Worm (Caenorhabditis elegans): ENCODE data around the gene lin-29.

Gene lin-29

DNA sequence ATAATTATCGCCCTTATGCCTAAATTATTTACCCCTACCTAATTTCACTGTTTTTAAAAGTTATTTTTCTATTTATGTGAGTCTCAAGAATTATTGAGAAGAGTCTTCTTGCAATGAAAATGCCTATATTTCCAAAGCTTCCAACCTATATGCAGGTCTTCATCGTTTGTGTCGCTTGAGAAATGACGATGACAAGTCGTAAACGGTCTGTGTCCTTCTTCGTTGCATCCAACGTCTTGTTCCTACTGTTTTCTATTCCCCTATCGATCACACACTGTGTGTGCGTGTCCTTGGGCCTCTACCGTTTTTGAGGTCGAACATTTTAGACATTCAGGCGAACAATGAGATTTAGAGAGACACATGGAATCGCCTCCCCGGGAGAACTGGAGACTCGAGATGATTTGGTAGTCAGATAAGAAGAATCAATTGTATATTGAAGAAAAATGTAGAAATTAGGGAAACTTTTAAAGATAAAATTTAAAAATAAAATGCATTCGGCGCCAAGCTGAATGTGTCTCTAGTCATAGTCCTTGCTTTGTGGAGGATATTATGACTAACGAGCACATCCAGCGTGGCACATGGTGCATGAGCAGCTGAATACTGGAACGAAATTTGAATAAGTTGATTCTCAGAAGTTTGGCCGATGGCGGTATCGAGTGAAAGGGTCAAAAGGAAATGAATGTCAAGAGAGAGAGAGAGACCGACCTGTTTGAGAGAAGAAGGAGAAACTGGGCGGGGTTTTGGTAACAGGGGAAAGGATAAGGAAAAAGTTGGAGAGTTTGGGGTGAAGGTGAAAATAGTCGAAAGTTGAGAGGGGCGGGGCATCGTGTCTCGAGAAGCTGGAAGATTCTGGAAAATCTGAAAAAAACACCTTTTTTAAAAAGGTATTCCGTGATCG, 54.4 kb downstream of the lin-29 start (continued):
- TF ChIP-seq ztf-28 (GFP tag; IDR thresholded peaks at IDR 0.05): no peak
- peak; percentile 39; the same call in 1 of the 2 replicates for TF ChIP-seq dox-1 (GFP tag; IDR thresholded peaks at IDR 0.05)
- peak; percentile 65 for TF ChIP-seq nhr-27 (tag; optimal IDR thresholded peaks at IDR 0.05)
- peak; percentile 50 for TF ChIP-seq die-1 (tag; optimal IDR thresholded peaks at IDR 0.05)
- TF ChIP-seq B0261.1 (tag; optimal IDR thresholded peaks at IDR 0.05): no peak
- no peak for TF ChIP-seq somi-1 (GFP tag; optimal IDR thresholded peaks at IDR 0.05)
- TF ChIP-seq nhr-90 (tag; optimal IDR thresholded peaks at IDR 0.05): peak; percentile 23
- no peak for TF ChIP-seq B0035.1 (tag; optimal IDR thresholded peaks at IDR 0.05)
- TF ChIP-seq ceh-100 (GFP tag; IDR thresholded peaks at IDR 0.05): peak; percentile 70
- peak; percentile 21; the same call in 1 of the 2 replicates for TF ChIP-seq mcd-1 (GFP tag; IDR thresholded peaks at IDR 0.05)
- TF ChIP-seq chd-7 (tag; optimal IDR thresholded peaks at IDR 0.05): peak; percentile 77
- TF ChIP-seq T07F8.4 (tag; optimal IDR thresholded peaks at IDR 0.05): no peak
- TF ChIP-seq bed-1 (GFP tag; IDR thresholded peaks at IDR 0.05): no peak
- TF ChIP-seq sdz-38 (tag; optimal IDR thresholded peaks at IDR 0.05): no peak
- peak; percentile 85 for TF ChIP-seq nfyb-1 (GFP tag; IDR thresholded peaks at IDR 0.05)

DNA sequence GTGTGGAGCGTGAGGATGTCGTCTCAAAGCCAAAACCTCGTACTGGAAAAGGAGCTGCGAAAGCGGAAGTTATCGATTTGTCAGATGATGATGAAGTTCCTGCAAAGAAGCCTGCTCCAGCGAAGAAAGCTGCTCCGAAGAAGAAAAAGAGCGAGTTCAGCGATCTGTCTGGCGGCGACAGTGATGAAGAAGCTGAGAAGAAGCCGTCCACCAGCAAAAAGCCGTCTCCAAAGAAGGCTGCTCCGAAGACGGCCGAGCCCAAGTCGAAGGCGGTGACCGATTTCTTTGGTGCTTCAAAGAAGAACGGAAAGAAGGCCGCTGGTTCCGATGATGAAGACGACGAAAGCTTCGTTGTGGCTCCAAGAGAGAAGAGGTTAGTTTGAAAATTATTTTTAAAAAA, 55.4 kb downstream of the lin-29 start:
- no peak for TF ChIP-seq attf-6 (GFP tag; IDR thresholded peaks at IDR 0.05)
- TF ChIP-seq egrh-3 (GFP tag; IDR thresholded peaks at IDR 0.05): peak; percentile 67
- TF ChIP-seq zfh-2 (GFP tag; conservative IDR thresholded peaks at IDR 0.05): peak; percentile 80

DNA sequence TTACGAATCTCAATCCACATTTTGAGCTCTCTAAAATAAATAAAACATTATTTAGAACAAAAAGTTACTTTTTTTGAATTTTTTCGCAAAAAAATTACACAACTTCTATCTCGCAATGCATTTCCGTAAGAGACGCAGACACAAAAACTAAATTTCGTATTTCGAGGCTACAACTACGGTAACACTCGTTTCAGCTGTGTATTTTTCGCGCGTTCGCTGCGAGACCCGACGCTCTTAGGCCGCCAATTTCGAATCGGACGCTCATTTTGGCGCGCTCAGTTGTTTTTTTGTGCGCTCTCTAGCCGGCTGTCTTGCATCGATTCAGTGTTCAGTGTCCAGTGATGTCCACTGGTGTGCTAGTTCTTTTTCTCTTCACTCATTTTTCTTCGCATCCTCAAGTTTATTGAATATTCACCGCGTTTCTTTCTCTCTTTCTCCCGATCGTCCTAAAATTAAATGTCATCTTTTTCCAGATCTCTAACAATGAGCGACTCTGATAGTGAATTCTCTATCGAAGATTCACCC, 60.4 kb downstream of the lin-29 start, which contains the start of the genes npp-3 and top-2:
TSS of gene npp-3 (minus strand) at position 115 of the 525 bp plus-strand sequence.
TSS of gene top-2 (plus strand) at position 475 of the 525 bp plus-strand sequence.
- TF ChIP-seq snpc-1.1 (tag; optimal IDR thresholded peaks at IDR 0.05; ENCODE audit: insufficient read depth): peak; percentile 39
- TF ChIP-seq hsf-1 (GFP tag; IDR thresholded peaks at IDR 0.05): peak; percentile 90
- no peak for TF ChIP-seq pha-4 (tag; optimal IDR thresholded peaks at IDR 0.05)
- TF ChIP-seq Y95B8A.8 (GFP tag; IDR thresholded peaks at IDR 0.05): peak; percentile 90
- peak; percentile 99 for TF ChIP-seq dpl-1 (GFP tag; optimal IDR thresholded peaks at IDR 0.05)
- peak; percentile 88 for TF ChIP-seq F23B12.7 (tag; optimal IDR thresholded peaks at IDR 0.05; ENCODE audit: insufficient read depth)
- no peak for TF ChIP-seq unc-62 (GFP tag; optimal IDR thresholded peaks at IDR 0.05)
- TF ChIP-seq F55B11.4 (tag; optimal IDR thresholded peaks at IDR 0.05; ENCODE audit: borderline replicate concordance, insufficient read depth): no peak
- TF ChIP-seq Y53G8AR.9 (GFP tag; conservative IDR thresholded peaks at IDR 0.05): peak; percentile 83
- peak; percentile 90 for TF ChIP-seq pbrm-1 (GFP tag; IDR thresholded peaks at IDR 0.05)
- no peak for TF ChIP-seq bed-1 (GFP tag; IDR thresholded peaks at IDR 0.05)
- 0 out of 2 replicates have a peak, but pooled peaks have one; percentile 49 for TF ChIP-seq ztf-6 (GFP tag; IDR thresholded peaks at IDR 0.05)
- TF ChIP-seq lsl-1 (GFP tag; optimal IDR thresholded peaks at IDR 0.05): peak; percentile 99
- TF ChIP-seq him-1 (tag; optimal IDR thresholded peaks at IDR 0.05): peak; percentile 10
- no peak for TF ChIP-seq F57C9.4 (tag; optimal IDR thresholded peaks at IDR 0.05)
- TF ChIP-seq mel-28 (tag; optimal IDR thresholded peaks at IDR 0.05; ENCODE audit: borderline replicate concordance): no peak
- TF ChIP-seq D2030.7 (GFP tag; IDR thresholded peaks at IDR 0.05): peak; percentile 96
- peak; percentile 97 for TF ChIP-seq nfyb-1 (GFP tag; IDR thresholded peaks at IDR 0.05)
- TF ChIP-seq snpc-3.4 (tag; optimal IDR thresholded peaks at IDR 0.05): peak; percentile 95
- peak; percentile 97 for TF ChIP-seq C17E4.6 (GFP tag; IDR thresholded peaks at IDR 0.05)
- TF ChIP-seq mxl-1 (tag; optimal IDR thresholded peaks at IDR 0.05): no peak
- TF ChIP-seq ets-4 (GFP tag; optimal IDR thresholded peaks at IDR 0.05): no peak
- 0 out of 2 replicates have a peak, but pooled peaks have one; percentile 11 for TF ChIP-seq ztf-25 (GFP tag; IDR thresholded peaks at IDR 0.05)
- peak; percentile 76 for TF ChIP-seq K11D2.4 (GFP tag; IDR thresholded peaks at IDR 0.05)
- TF ChIP-seq lsy-27 (tag; optimal IDR thresholded peaks at IDR 0.05; ENCODE audit: borderline replicate concordance, insufficient read depth): no peak
- peak; percentile 70 for TF ChIP-seq C06A6.2 (GFP tag; conservative IDR thresholded peaks at IDR 0.05)
- peak; percentile 85 to 97 (median 86) for TF ChIP-seq lin-35 (GFP tag; optimal IDR thresholded peaks at IDR 0.05)
- no peak for TF ChIP-seq nhr-90 (tag; optimal IDR thresholded peaks at IDR 0.05)

Data from whole organism, young adult.